Fruit fly (Drosophila melanogaster): ENCODE data around the gene Tbc1d15-17.

dm6 chr2L:219441-220033 lies 12.6 kb downstream of the Tbc1d15-17 start:
- TF ChIP-seq h (optimal IDR thresholded peaks at IDR 0.05) (no peak), Myc (optimal IDR thresholded peaks at IDR 0.05) (no peak), Sin3A (optimal IDR thresholded peaks at IDR 0.05) (no peak), psq (optimal IDR thresholded peaks at IDR 0.05) (no peak)
